Worm (Caenorhabditis elegans) whole organism, L2 larva: Measurements from ENCODE around the gene F43G6.7.

ENCODE experiments used
- C34F6.9 ChIP-seq: fragments of 150-350 bp; optimal IDR thresholded peaks from 2 replicates; lab custom pipeline; 2014; ENCODE audit warnings: missing biosample characterization, missing genetic modification characterization
- F13H6.1 ChIP-seq: sonication (generic microtip); optimal IDR thresholded peaks from 2 replicates; lab custom pipeline; 2016; ENCODE audit warnings: missing genetic modification characterization, missing compliant biosample characterization
- Y55F3AM.14 ChIP-seq: fragments of 200-800 bp; sonication (Bioruptor generic); optimal IDR thresholded peaks from 2 replicates; lab custom pipeline; 2018; ENCODE audit warnings: mild to moderate bottlenecking, missing genetic modification characterization, missing compliant biosample characterization
- alr-1 ChIP-seq: fragments of 150-350 bp; optimal IDR thresholded peaks from 2 replicates; lab custom pipeline; 2014; ENCODE audit warnings: missing biosample characterization, missing genetic modification characterization
- aly-2 ChIP-seq: fragments of 150-350 bp; optimal IDR thresholded peaks from 2 replicates; lab custom pipeline; 2014; ENCODE audit warnings: missing biosample characterization, missing genetic modification characterization
- ama-1 ChIP-seq: fragments of 150-350 bp; optimal IDR thresholded peaks from 2 replicates; lab custom pipeline; 2018; ENCODE audit warnings: inconsistent platforms
- blmp-1 ChIP-seq: sonication (generic microtip); optimal IDR thresholded peaks from 2 replicates; lab custom pipeline; 2017; ENCODE audit warnings: missing genetic modification characterization, mild to moderate bottlenecking, missing compliant biosample characterization, antibody characterized with exemption, moderate library complexity; ENCODE audit not compliant: insufficient read depth
- ceh-82 ChIP-seq: fragments of 150-350 bp; optimal IDR thresholded peaks from 2 replicates; lab custom pipeline; 2014; ENCODE audit warnings: missing biosample characterization, missing genetic modification characterization
- crh-2 ChIP-seq: sonication (generic microtip); optimal IDR thresholded peaks from 2 replicates; lab custom pipeline; 2017; ENCODE audit warnings: missing biosample characterization, missing genetic modification characterization
- elt-3 ChIP-seq: sonication (generic microtip); optimal IDR thresholded peaks from 2 replicates; lab custom pipeline; 2017; ENCODE audit warnings: missing biosample characterization, missing genetic modification characterization
- fos-1 ChIP-seq: fragments of 150-350 bp; optimal IDR thresholded peaks from 2 replicates; lab custom pipeline; 2014; ENCODE audit warnings: missing biosample characterization, missing genetic modification characterization
- gmeb-1 ChIP-seq: fragments of 150-350 bp; optimal IDR thresholded peaks from 2 replicates; lab custom pipeline; 2014; ENCODE audit warnings: missing biosample characterization, missing genetic modification characterization
- lin-11 ChIP-seq: fragments of 150-350 bp; sonication (generic microtip); optimal IDR thresholded peaks from 2 replicates; lab custom pipeline; 2014; ENCODE audit warnings: missing biosample characterization, missing genetic modification characterization, inconsistent platforms, mixed read lengths
- lin-13 ChIP-seq: fragments of 150-350 bp; optimal IDR thresholded peaks from 2 replicates; lab custom pipeline; 2014; ENCODE audit warnings: missing biosample characterization, missing genetic modification reagents, missing genetic modification characterization
- lsy-2 ChIP-seq, 2 experiments: fragments of 150-350 bp in 1 of 2; sonication (generic microtip) in 1 of 2; optimal IDR thresholded peaks; 2 replicates each; lab custom pipeline; 2014 to 2017; ENCODE audit warnings: missing biosample characterization in 2 of 2, missing genetic modification characterization in 2 of 2
- mab-5 ChIP-seq: fragments of 150-350 bp; optimal IDR thresholded peaks from 2 replicates; lab custom pipeline; 2014; ENCODE audit warnings: missing biosample characterization, missing genetic modification characterization
- mbf-1 ChIP-seq: sonication (generic microtip); optimal IDR thresholded peaks from 2 replicates; lab custom pipeline; 2017; ENCODE audit warnings: missing biosample characterization, missing genetic modification characterization
- nhr-11 ChIP-seq: fragments of 150-350 bp; optimal IDR thresholded peaks from 2 replicates; lab custom pipeline; 2014; ENCODE audit warnings: missing biosample characterization, missing genetic modification characterization
- nhr-12 ChIP-seq: fragments of 150-350 bp; optimal IDR thresholded peaks from 2 replicates; lab custom pipeline; 2014; ENCODE audit warnings: missing biosample characterization, missing genetic modification characterization
- nhr-129 ChIP-seq: fragments of 150-350 bp; optimal IDR thresholded peaks from 2 replicates; lab custom pipeline; 2014; ENCODE audit warnings: missing biosample characterization, missing genetic modification characterization
- nhr-21 ChIP-seq: fragments of 150-350 bp; optimal IDR thresholded peaks from 2 replicates; lab custom pipeline; 2014; ENCODE audit warnings: missing biosample characterization, missing genetic modification characterization
- nhr-23 ChIP-seq: fragments of 150-350 bp; optimal IDR thresholded peaks from 2 replicates; lab custom pipeline; 2014; ENCODE audit warnings: missing biosample characterization, missing genetic modification reagents, missing genetic modification characterization
- nhr-25 ChIP-seq: fragments of 150-350 bp; sonication (generic microtip); optimal IDR thresholded peaks from 3 replicates; lab custom pipeline; 2014; ENCODE audit warnings: missing biosample characterization, missing genetic modification characterization
- nhr-6 ChIP-seq: fragments of 150-350 bp; optimal IDR thresholded peaks from 2 replicates; lab custom pipeline; 2014; ENCODE audit warnings: missing biosample characterization, missing genetic modification characterization
- peb-1 ChIP-seq: fragments of 150-350 bp; optimal IDR thresholded peaks from 2 replicates; lab custom pipeline; 2014; ENCODE audit warnings: missing biosample characterization, missing genetic modification characterization
- sem-4 ChIP-seq: fragments of 150-350 bp; optimal IDR thresholded peaks from 2 replicates; lab custom pipeline; 2014; ENCODE audit warnings: missing biosample characterization, missing genetic modification reagents, missing genetic modification characterization
- skn-1 ChIP-seq: sonication (generic microtip); optimal IDR thresholded peaks from 2 replicates; lab custom pipeline; 2017; ENCODE audit warnings: missing biosample characterization, missing genetic modification characterization
- sma-3 ChIP-seq: sonication (generic microtip); optimal IDR thresholded peaks from 2 replicates; lab custom pipeline; 2016; ENCODE audit warnings: missing genetic modification reagents, missing genetic modification characterization, missing compliant biosample characterization
- sma-9 ChIP-seq, 2 experiments: fragments of 150-350 bp in 1 of 2; sonication (generic microtip) in 1 of 2; optimal IDR thresholded peaks; 2 replicates each; lab custom pipeline; 2014 to 2016; ENCODE audit warnings: missing genetic modification characterization in 2 of 2, mild to moderate bottlenecking in 1 of 2, missing biosample characterization in 1 of 2, missing compliant biosample characterization in 1 of 2, missing genetic modification reagents in 1 of 2, moderate library complexity in 1 of 2
- snpc-4 ChIP-seq: fragments of 150-350 bp; optimal IDR thresholded peaks from 2 replicates; lab custom pipeline; 2014; ENCODE audit warnings: missing biosample characterization, missing genetic modification characterization
- unc-39 ChIP-seq: fragments of 150-350 bp; optimal IDR thresholded peaks from 2 replicates; lab custom pipeline; 2014; ENCODE audit warnings: missing biosample characterization, missing genetic modification characterization
- unc-55 ChIP-seq: fragments of 150-350 bp; sonication (generic microtip); optimal IDR thresholded peaks from 3 replicates; lab custom pipeline; 2014; ENCODE audit warnings: missing biosample characterization, missing genetic modification reagents, missing genetic modification characterization
- unc-62 ChIP-seq: fragments of 150-350 bp; optimal IDR thresholded peaks from 2 replicates; lab custom pipeline; 2014; ENCODE audit warnings: missing biosample characterization, missing genetic modification reagents, missing genetic modification characterization
- ztf-11 ChIP-seq: sonication (generic microtip); optimal IDR thresholded peaks from 2 replicates; lab custom pipeline; 2017; ENCODE audit warnings: missing biosample characterization, missing genetic modification characterization

Gene F43G6.7

ce11 chrII:11766472-11766871 is 44.1 kb upstream of the F43G6.7 start, which contains the start of gene F44E5.2:
F44E5.2 (plus strand) TSS chrII:11766772.
- TF ChIP-seq ztf-11 (tag; lab: Kevin White, UChicago) (no peak), lsy-2 (tag; optimal IDR thresholded peaks at IDR 0.05; lab: Kevin White, UChicago) (no peak), nhr-21 (tag; lab: Kevin White, UChicago) (no peak), snpc-4 (tag; lab: Kevin White, UChicago) (no peak), unc-55 (GFP tag; lab: Kevin White, UChicago) (no peak), nhr-11 (no peak), peb-1 (tag; lab: Kevin White, UChicago) (no peak), ama-1 (no peak), nhr-23 (tag; lab: Kevin White, UChicago) (no peak), nhr-12 (tag; lab: Kevin White, UChicago) (no peak), crh-2 (tag; lab: Kevin White, UChicago) (no peak), sem-4 (no peak)

- TF ChIP-seq nhr-129, result no peak
- TF ChIP-seq sem-4, result no peak
- TF ChIP-seq blmp-1, result no peak
- TF ChIP-seq mbf-1 (tag; lab: Kevin White, UChicago), result no peak
- no peak for TF ChIP-seq F13H6.1 (tag; lab: Kevin White, UChicago)
- TF ChIP-seq Y55F3AM.14 (GFP tag; lab: Kevin White, UChicago), result no peak
- no peak for TF ChIP-seq snpc-4 (tag; lab: Kevin White, UChicago)
Observed at ce11 chrII:11772364-11772763, 38.2 kb upstream of the F43G6.7 start, which contains the start of gene F44E5.15. F44E5.15 (plus strand) TSS chrII:11772664.

ce11 chrII:11774218-11774617 is 36.4 kb upstream of the F43G6.7 start, which contains the start of gene F44E5.1:
F44E5.1 (minus strand) TSS chrII:11774559.
- no peak for TF ChIP-seq nhr-23 (tag; lab: Kevin White, UChicago)
- no peak for TF ChIP-seq ceh-82 (tag; lab: Kevin White, UChicago)
- TF ChIP-seq unc-62, result no peak
- TF ChIP-seq fos-1, result no peak
- TF ChIP-seq nhr-6 (tag; lab: Kevin White, UChicago), result no peak
- no peak for TF ChIP-seq mbf-1 (tag; lab: Kevin White, UChicago)
- no peak for TF ChIP-seq nhr-21 (tag; lab: Kevin White, UChicago)
- no peak for TF ChIP-seq nhr-129
- no peak for TF ChIP-seq sma-3 (GFP tag; lab: Kevin White, UChicago)
- TF ChIP-seq alr-1 (tag; lab: Kevin White, UChicago), result no peak
- no peak for TF ChIP-seq aly-2 (tag; lab: Kevin White, UChicago)
- no peak for TF ChIP-seq elt-3 (tag; lab: Kevin White, UChicago)
- no peak for TF ChIP-seq sem-4
- TF ChIP-seq unc-39, result no peak

DNA sequence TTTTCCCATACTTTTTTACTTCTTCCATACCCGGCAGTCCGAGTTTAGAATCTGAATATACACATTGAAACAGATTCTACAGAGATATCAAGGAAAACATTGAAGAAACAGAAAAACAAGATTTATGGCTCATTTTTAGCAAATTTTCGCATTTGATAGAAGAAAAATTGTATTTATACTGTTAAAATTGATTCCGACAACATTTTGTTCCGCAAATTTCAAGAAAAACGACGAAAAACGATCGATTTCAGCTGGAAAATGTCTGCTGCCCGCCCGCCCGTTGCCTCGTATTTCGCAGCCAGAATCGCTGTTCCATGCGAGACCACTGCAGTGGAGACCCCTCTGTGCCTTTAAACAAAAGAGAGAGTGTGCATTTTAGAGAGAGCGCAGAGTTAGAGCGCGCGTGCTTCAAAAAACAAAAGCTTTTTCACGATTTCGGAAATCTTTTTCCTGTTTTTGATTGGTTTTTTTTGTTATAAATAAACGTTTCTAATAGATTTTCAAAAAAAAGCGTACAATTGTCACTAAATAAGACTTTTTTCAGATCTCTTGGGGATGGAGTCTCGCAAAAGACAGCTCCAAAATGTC is 32.6 kb upstream of the F43G6.7 start, which contains the start of the genes patr-1 and dna-2:
Gene patr-1 (minus strand): TSS at position 51 of the 588 bp plus-strand sequence.
Gene dna-2 (plus strand): TSS at position 538 of the 588 bp plus-strand sequence.
- TF ChIP-seq crh-2 (tag; lab: Kevin White, UChicago) (peak; percentile 60), C34F6.9 (tag; lab: Kevin White, UChicago) (peak; percentile 57), fos-1 (peak; percentile 25), lin-13 (peak; percentile 57), nhr-12 (tag; lab: Kevin White, UChicago) (no peak), gmeb-1 (tag; lab: Kevin White, UChicago) (peak; percentile 89), nhr-129 (peak; percentile 69), lsy-2 (tag; optimal IDR thresholded peaks at IDR 0.05; lab: Kevin White, UChicago) (peak; percentile 42 to 86), nhr-25 (tag; lab: Kevin White, UChicago) (peak; percentile 44), mab-5 (tag; lab: Kevin White, UChicago) (no peak), blmp-1 (no peak), unc-55 (GFP tag; lab: Kevin White, UChicago) (peak; percentile 83), nhr-23 (tag; lab: Kevin White, UChicago) (no peak), lin-11 (tag; lab: Kevin White, UChicago) (peak; percentile 62), skn-1 (no peak), ama-1 (peak; percentile 5), sma-9 (GFP tag; optimal IDR thresholded peaks at IDR 0.05; lab: Kevin White, UChicago) (peak; percentile 22), sma-9 (tag; optimal IDR thresholded peaks at IDR 0.05; lab: Kevin White, UChicago) (no peak), sma-3 (GFP tag; lab: Kevin White, UChicago) (peak; percentile 30)
